Worm (Caenorhabditis elegans): Measurements from ENCODE around the gene Y97E10AR.2.

Y97E10AR.2 gene

ce11 chrV:7995878-7996277 lies at the start of gene Y97E10AR.2:
Y97E10AR.2 (plus strand) TSS chrV:7996178.
- no peak for TF ChIP-seq unc-62 (GFP tag; optimal IDR thresholded peaks at IDR 0.05)

- TF ChIP-seq unc-62 (GFP tag; optimal IDR thresholded peaks at IDR 0.05): no peak
These were observed 49.7 kb upstream of the Y97E10AR.2 start for ce11 chrV:7946229-7946628.

- TF ChIP-seq unc-62 (GFP tag; optimal IDR thresholded peaks at IDR 0.05): no peak
These were observed 43.1 kb upstream of the Y97E10AR.2 start, which contains the start of gene clec-216 for ce11 chrV:7952855-7953254. clec-216 (minus strand) TSS chrV:7952955.

DNA sequence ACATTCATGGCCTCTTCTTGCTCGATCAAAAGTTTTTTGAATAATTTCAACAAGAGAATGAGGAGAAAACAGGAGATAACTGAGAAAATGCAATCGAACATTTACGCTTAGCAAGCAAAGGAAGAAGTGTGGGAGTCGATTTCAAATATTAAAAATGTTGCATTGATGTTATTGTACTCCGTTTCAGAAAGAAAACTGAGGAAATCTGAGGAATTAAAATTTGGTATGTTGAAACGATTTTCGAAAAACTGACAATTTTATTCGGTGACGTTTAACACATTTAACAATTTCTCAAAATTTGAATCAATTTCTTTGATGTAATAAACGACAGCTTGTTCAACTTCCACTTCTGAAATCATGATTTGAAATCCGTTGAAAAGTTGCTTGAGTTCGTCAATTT lies 41.4 kb upstream of the Y97E10AR.2 start, which contains the start of gene F26D11.13:
Gene F26D11.13, minus strand, starts transcription at position 101 of the 400 bp plus-strand sequence.
- no peak for TF ChIP-seq unc-62 (GFP tag; optimal IDR thresholded peaks at IDR 0.05)

DNA sequence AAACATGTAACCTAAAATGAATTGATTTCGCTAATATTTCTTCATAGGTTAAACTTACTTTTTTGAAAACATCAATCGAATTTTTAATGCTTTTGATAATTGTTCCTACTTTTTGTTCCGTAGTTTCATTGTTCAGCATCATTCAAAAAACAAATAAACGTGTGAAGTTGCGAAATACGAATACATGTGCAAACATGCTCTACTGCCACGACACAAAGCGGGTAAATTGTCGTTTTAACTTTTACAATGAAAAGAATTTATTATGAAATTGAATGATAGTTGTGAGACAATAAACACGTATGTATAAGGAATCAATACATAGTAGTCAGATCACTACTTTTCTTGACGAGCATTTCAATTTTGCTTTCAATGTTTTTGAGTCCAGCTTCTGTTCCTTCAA lies 40.8 kb upstream of the Y97E10AR.2 start, which contains the start of gene F26D11.12:
Gene F26D11.12, minus strand, starts transcription at position 145 of the 400 bp plus-strand sequence.
- TF ChIP-seq unc-62 (GFP tag; optimal IDR thresholded peaks at IDR 0.05): no peak

DNA sequence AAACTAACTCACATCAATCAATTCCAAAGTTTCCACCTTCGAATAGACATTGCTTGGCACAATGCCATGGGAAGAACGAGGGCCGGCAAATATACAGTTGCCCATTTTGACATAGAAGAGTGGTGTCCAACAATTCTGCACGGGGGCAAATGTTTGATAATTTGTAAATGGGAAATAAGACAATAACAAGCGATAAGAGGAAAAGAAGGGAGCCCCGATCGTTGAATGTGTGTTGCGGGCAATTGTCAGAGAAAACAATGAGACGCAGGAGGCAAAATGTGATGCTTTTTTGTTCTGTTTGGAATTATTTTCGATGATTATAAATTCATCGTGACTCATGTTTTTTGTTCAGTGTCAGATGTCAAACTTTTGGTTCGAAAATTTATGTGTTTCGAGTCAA lies 39.8 kb upstream of the Y97E10AR.2 start, which contains the start of gene pals-34:
Gene pals-34, minus strand, starts transcription at position 280 of the 400 bp plus-strand sequence.
- no peak for TF ChIP-seq unc-62 (GFP tag; optimal IDR thresholded peaks at IDR 0.05)

DNA sequence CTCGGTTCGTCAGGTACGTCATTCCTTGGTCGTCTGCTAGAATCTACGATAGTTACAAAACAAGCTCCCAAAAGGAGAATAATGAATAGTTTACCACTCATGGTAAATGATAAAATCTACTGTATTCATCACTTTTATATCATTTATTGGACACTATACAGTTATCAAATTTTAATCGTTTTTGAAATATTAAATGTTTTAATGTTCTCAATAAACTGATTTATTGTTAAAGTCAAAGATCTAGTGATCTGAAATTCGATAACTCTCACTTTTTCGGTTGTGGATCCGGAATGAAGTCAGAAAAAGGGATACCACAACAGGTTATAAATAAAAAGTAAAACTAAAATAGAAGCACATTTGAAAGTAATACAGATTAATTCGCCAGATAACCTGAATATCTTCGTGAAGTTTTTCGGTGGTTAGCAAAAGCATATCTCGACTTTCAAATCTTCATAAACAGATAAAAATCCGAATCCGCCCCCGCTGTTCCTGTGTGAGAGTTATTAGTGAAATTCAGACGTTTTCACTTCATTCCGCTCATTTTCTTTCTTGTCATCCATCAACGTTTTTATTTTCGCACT lies 37.1 kb upstream of the Y97E10AR.2 start, which contains the start of the genes clec-217 and F26D11.2:
Gene clec-217, minus strand, starts transcription at position 101 of the 581 bp plus-strand sequence.
Gene F26D11.2, plus strand, starts transcription at position 531 of the 581 bp plus-strand sequence.
- TF ChIP-seq unc-62 (GFP tag; optimal IDR thresholded peaks at IDR 0.05): no peak

ce11 chrV:7964429-7964828 lies 31.5 kb upstream of the Y97E10AR.2 start:
- TF ChIP-seq unc-62 (GFP tag; optimal IDR thresholded peaks at IDR 0.05): no peak

DNA sequence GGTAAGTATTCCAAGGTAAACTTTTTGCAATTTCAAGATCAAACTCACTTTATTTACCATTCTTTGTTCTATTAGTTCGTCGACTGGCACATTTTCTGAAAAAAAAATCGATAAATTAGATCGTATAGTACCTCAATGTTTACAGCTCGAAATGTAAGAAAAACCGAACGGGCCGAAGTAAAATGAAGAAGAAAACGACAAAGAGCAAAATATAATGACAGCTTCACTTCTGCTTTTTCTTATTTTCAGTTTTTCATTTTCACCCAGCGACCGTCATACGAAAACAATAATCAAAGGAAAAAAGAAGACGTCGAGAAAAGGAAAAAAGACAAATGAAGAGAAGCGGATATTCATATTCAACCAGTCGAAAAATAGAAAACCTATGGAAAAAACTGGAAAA lies 26.9 kb upstream of the Y97E10AR.2 start, which contains the start of gene che-7:
Gene che-7, minus strand, starts transcription at position 101 of the 400 bp plus-strand sequence.
- TF ChIP-seq unc-62 (GFP tag; optimal IDR thresholded peaks at IDR 0.05): no peak

DNA sequence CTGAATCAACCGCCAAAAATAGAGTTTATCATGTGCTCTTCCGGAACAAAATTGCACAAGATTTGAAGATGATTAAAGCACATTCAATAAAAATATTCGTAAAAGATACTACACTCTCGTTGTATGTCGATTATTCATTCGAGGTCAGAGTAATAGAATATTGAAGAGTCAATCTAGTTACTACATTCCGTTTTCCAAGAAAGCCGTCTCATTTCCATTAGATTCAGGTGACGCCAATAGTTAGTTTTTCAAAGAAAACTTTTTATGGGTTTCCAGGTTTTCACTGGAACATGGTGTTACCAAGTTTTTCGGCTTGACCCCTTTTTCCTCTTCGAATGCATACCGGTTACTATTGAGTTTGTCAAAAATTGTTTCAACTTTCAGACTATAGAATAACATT lies 25.5 kb upstream of the Y97E10AR.2 start:
- no peak for TF ChIP-seq unc-62 (GFP tag; optimal IDR thresholded peaks at IDR 0.05)

DNA sequence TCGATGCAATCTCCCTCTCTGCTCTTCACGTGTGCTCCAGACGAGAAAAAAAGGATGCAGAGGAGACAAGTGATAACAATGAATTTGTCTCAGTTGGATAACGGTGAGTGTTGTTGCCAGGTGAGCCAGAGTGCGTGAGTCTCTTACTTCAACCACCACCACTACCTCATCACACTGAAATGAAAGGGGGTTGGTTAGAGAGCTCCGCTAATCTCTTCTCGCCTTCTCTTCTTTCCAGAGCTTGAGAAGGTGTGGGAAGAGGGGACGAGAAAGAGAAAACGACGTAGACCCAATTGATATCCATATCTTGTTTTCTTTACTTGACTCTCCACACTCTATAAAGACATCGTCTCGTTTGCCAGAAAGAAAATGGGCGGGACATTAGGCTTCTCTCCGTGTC lies 24.6 kb upstream of the Y97E10AR.2 start:
- TF ChIP-seq unc-62 (GFP tag; optimal IDR thresholded peaks at IDR 0.05): no peak

DNA sequence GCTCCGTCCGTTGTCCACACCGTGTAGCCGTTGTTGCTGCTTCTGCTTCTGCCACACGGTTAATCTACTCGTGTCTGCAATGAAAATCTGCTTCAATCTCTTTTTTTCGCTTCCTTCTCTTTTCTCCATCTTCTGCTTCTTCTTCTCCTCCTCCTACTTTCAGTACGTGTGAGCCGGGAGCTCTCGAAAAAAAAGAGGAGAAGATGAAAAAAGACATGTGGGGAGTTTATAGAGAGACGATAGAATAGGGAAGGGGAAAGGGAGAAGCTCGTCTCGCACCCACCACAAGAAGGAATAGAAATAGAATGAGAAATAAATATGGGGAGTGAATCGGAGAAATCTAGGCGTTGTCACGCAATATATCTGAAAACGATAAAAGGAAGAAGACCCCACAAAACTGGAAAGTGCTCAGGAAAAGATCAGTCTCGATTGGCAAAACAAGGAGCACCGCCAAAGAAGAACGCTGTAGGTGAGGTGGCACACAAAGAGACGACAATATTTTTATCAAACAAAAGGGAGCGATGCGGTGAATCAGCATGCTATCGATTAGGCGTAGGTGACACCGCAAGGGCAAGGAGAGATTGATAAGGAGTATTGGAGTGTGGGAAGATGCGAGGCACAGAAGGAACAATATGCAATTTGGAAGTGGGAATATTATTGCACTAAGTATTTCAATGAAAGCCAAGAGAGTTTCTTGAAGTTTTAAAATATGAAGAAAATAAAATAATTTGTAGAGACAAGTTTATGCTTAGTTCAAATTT lies 18.1 kb upstream of the Y97E10AR.2 start, which contains the start of gene let-413:
Gene let-413, minus strand, starts transcription at position 76 of the 761 bp plus-strand sequence.
- TF ChIP-seq unc-62 (GFP tag; optimal IDR thresholded peaks at IDR 0.05): no peak

DNA sequence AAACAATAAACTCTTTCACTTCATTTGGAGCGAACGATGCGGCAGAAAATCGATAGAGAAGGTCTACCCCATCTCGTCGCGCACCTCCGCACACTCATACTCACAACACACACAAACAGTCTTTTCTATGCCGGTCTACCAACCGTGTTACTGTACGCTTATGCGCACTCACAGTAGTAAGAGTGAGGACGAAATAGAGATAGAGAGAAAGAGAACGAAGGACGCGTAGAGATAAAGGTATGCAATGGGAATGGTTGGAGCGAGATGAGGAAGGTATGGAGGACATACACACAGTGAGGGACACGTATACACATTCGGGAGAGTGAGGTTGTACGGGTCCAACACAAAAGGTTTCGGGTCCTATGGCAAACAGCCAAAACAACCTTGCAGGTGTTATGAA lies 17.2 kb upstream of the Y97E10AR.2 start:
- TF ChIP-seq unc-62 (GFP tag; optimal IDR thresholded peaks at IDR 0.05): no peak

- no peak for TF ChIP-seq unc-62 (GFP tag; optimal IDR thresholded peaks at IDR 0.05)
These were observed 15.5 kb upstream of the Y97E10AR.2 start for ce11 chrV:7980370-7980987.

ce11 chrV:7980993-7981595 lies 14.9 kb upstream of the Y97E10AR.2 start, which contains the start of gene F26D11.1:
F26D11.1 (plus strand) TSS chrV:7981545.
- no peak for TF ChIP-seq unc-62 (GFP tag; optimal IDR thresholded peaks at IDR 0.05)
